Fruit fly (Drosophila melanogaster) S2 (cell line): ENCODE measurements around the gene sv.

Experiments used
- CG8478 ChIP-seq: fragments of >200 bp; optimal IDR thresholded peaks from 2 replicates; lab custom pipeline; 2018
- CTCF ChIP-seq, 2 experiments: fragments of >200 bp; optimal IDR thresholded peaks; 2 replicates each; lab custom pipeline; 2018

DNA sequence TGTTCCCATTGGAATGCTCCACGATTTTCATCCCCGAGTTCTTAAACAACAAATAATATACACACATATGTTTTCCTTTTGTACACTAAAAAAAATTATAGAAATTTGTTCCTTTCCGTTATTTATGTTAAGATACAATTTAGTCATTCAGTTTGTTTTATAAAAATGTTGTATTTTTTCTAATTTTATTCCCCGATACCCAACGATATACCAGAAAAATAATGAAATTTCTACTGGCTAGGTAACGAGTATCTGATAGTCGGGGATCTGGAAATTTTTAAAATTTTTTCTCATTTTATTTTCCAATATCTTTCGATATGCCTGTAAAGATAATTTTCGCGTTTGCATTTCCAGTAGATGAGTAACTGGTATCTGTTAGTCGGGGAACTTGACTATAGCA lies 4.8 kb downstream of the sv start:
- TF ChIP-seq CTCF (optimal IDR thresholded peaks at IDR 0.05; lab: Kevin White, UChicago): no peak
- TF ChIP-seq CG8478 (lab: Kevin White, UChicago): no peak
